Worm (Caenorhabditis elegans): ENCODE data around the gene nlt-1.

ce11 chrII:9982437-9982836 lies 18.5 kb downstream of the nlt-1 start:
- no peak for TF ChIP-seq dao-5 (tag; optimal IDR thresholded peaks at IDR 0.05)
- TF ChIP-seq him-1 (tag; optimal IDR thresholded peaks at IDR 0.05): no peak
- TF ChIP-seq W03F9.2 (tag; optimal IDR thresholded peaks at IDR 0.05): no peak

Measured in whole organism, L4/young adult.